Worm (Caenorhabditis elegans): ENCODE data around the gene F47E1.1.

Gene F47E1.1

DNA sequence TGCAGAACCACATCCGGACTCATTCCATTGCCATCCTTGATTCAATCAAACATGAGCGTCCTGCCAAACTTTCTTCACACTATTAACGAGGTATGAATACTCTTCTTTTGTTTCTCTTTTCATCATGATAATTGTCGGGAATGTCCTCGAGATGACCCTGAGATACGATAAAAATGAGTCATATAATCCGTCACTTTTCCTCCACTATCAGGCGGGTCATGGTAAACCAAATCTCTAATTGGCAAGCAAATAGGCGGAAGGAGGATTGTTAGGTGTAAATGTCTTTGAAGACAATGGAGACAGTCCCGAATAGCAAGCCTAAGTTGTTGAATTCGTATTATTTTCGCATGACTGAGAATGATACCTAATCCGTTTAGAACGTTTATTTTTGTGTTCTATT is 11.6 kb downstream of the F47E1.1 start:
- TF ChIP-seq ref-1 (GFP tag; conservative IDR thresholded peaks at IDR 0.05) (no peak), klf-2 (GFP tag; conservative IDR thresholded peaks at IDR 0.05) (no peak), ztf-29 (GFP tag; IDR thresholded peaks at IDR 0.05) (no peak), T22C8.4 (GFP tag; IDR thresholded peaks at IDR 0.05) (no peak), tab-1 (GFP tag; IDR thresholded peaks at IDR 0.05) (no peak), cog-1 (tag; optimal IDR thresholded peaks at IDR 0.05) (no peak), flt-1 (GFP tag; IDR thresholded peaks at IDR 0.05) (no peak), med-1 (GFP tag; optimal IDR thresholded peaks at IDR 0.05; ENCODE audit: insufficient read depth) (no peak), ztf-23 (GFP tag; IDR thresholded peaks at IDR 0.05) (no peak)

DNA sequence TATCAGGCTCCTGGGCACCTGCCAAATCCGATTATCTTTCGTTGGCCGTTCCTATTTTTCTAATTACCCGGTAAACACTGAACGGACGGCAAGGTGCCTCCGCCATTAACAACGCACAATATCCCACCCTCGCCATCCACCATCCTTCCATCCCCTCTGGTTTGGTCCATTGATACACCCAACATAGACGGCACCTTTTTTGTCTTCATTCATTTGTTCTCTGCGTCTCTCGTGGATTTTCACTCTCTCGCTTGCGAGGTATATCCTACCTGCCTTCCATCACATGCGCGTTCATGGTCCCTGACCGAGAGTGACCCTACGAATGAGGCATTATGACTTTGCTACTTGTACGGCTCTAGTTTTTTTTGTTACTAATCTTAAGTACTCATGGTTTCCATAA is 12.6 kb downstream of the F47E1.1 start:
- TF ChIP-seq flt-1 (GFP tag; IDR thresholded peaks at IDR 0.05) (0 out of 2 replicates have a peak, but pooled peaks have one; percentile 8), ref-1 (GFP tag; conservative IDR thresholded peaks at IDR 0.05) (no peak), klf-2 (GFP tag; conservative IDR thresholded peaks at IDR 0.05) (no peak), tab-1 (GFP tag; IDR thresholded peaks at IDR 0.05) (0 out of 2 replicates have a peak, but pooled peaks have one; percentile 16)

ce11 chrX:9090562-9090961 is 13.6 kb downstream of the F47E1.1 start:
- peak; percentile 57; the same call in 1 of the 2 replicates for TF ChIP-seq tab-1 (GFP tag; IDR thresholded peaks at IDR 0.05)

DNA sequence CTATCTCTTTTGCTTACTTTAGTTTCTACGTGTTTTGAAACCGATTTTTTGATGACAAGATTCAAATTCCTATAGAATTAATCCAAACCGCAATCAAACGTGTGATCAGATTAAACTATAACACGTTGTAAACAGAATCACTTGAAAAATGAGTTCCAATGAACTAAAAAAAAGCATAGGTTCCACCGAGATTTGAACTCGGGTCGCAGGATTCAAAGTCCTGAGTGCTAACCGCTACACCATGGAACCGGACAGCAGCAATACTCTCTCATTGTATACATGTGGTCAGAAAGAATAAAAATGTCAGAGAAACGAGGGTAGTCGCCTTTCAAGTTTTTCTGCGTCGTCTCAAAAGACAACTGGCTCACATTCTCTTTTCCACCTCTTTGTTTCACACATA is 14.4 kb downstream of the F47E1.1 start:
- TF ChIP-seq flt-1 (GFP tag; IDR thresholded peaks at IDR 0.05) (peak; percentile 81), T22C8.4 (GFP tag; IDR thresholded peaks at IDR 0.05) (peak; percentile 53), ztf-23 (GFP tag; IDR thresholded peaks at IDR 0.05) (peak; percentile 76), ztf-29 (GFP tag; IDR thresholded peaks at IDR 0.05) (0 out of 2 replicates have a peak, but pooled peaks have one; percentile 24), med-1 (GFP tag; optimal IDR thresholded peaks at IDR 0.05; ENCODE audit: insufficient read depth) (peak; percentile 13), cog-1 (tag; optimal IDR thresholded peaks at IDR 0.05) (no peak), ref-1 (GFP tag; conservative IDR thresholded peaks at IDR 0.05) (no peak), klf-2 (GFP tag; conservative IDR thresholded peaks at IDR 0.05) (peak; percentile 67)

DNA sequence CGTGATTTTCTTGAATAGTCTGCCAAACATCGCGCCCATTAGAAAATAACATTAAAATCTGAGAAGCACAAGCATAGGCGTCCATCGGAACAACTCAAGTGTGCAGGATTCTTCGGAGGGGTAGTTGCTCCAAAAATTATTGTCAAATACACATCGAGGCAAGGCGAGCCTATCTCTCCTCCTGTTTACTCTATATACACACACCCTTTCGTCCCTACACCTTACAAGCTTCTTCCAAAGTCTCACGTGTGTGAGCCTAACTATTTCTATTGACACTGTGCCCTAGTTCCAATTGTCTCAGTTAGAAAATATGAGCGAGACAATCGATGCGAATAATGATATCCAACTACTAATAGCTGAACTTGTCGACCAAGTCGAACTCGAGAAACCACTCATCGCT is 14.9 kb downstream of the F47E1.1 start:
- TF ChIP-seq flt-1 (GFP tag; IDR thresholded peaks at IDR 0.05), result no peak
- TF ChIP-seq ztf-29 (GFP tag; IDR thresholded peaks at IDR 0.05), result no peak
- no peak for TF ChIP-seq med-1 (GFP tag; optimal IDR thresholded peaks at IDR 0.05; ENCODE audit: insufficient read depth)
- TF ChIP-seq ref-1 (GFP tag; conservative IDR thresholded peaks at IDR 0.05), result no peak
- no peak for TF ChIP-seq cog-1 (tag; optimal IDR thresholded peaks at IDR 0.05)
- TF ChIP-seq tab-1 (GFP tag; IDR thresholded peaks at IDR 0.05), result no peak
- no peak for TF ChIP-seq ztf-23 (GFP tag; IDR thresholded peaks at IDR 0.05)
- no peak for TF ChIP-seq klf-2 (GFP tag; conservative IDR thresholded peaks at IDR 0.05)
- no peak for TF ChIP-seq T22C8.4 (GFP tag; IDR thresholded peaks at IDR 0.05)

- TF ChIP-seq flt-1 (GFP tag; IDR thresholded peaks at IDR 0.05), result no peak
- no peak for TF ChIP-seq tab-1 (GFP tag; IDR thresholded peaks at IDR 0.05)
- TF ChIP-seq ref-1 (GFP tag; conservative IDR thresholded peaks at IDR 0.05), result no peak
- no peak for TF ChIP-seq ztf-23 (GFP tag; IDR thresholded peaks at IDR 0.05)
- no peak for TF ChIP-seq med-1 (GFP tag; optimal IDR thresholded peaks at IDR 0.05; ENCODE audit: insufficient read depth)
- TF ChIP-seq klf-2 (GFP tag; conservative IDR thresholded peaks at IDR 0.05), result no peak
- no peak for TF ChIP-seq cog-1 (tag; optimal IDR thresholded peaks at IDR 0.05)
- no peak for TF ChIP-seq ztf-29 (GFP tag; IDR thresholded peaks at IDR 0.05)
- TF ChIP-seq T22C8.4 (GFP tag; IDR thresholded peaks at IDR 0.05), result no peak
Observed at ce11 chrX:9096861-9097260, 19.9 kb downstream of the F47E1.1 start.

DNA sequence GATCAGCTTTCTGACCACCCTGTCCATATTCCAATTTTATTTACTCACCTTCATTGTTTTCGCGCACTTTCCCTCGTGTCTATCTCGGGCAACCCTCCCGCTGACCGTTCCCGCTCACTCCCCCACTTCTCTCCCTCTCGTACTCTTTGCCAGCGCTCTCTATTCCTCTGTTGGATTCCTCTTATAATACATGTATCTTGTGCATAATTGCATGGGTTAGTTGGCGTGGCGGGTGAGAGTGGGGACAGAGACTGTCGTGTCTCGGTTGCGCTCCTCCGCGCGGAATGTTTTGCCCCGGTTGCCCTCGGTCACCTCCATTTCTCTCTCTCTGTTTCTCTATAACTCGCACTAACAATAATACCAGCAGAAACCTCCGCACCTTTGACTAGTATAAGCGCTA is 25.2 kb downstream of the F47E1.1 start:
- TF ChIP-seq tab-1 (GFP tag; IDR thresholded peaks at IDR 0.05), result 0 out of 2 replicates have a peak, but pooled peaks have one; percentile 62
- peak; percentile 49 for TF ChIP-seq cog-1 (tag; optimal IDR thresholded peaks at IDR 0.05)
- peak; percentile 58; the same call in 1 of the 2 replicates for TF ChIP-seq flt-1 (GFP tag; IDR thresholded peaks at IDR 0.05)
- 0 out of 2 replicates have a peak, but pooled peaks have one; percentile 57 for TF ChIP-seq ztf-23 (GFP tag; IDR thresholded peaks at IDR 0.05)
- no peak for TF ChIP-seq ztf-29 (GFP tag; IDR thresholded peaks at IDR 0.05)

DNA sequence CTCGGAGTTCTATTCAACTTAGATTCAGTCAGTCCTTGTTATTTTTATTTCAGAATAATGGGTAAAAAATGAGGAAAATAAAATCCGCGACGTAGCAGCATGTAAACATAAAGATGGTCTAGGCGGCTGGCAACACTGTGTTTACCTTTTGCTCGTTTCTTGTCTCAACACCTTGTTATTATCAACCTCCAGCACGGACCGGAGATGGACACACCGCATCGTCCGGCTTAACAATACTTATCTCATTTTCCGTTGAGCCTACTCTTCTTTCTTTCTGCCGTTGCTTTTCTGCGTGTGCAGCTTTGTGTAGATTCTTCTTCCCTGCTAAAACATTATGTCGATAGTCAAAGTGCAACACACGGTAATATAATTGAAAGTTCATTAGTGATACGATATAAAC is 26.1 kb downstream of the F47E1.1 start:
- no peak for TF ChIP-seq cog-1 (tag; optimal IDR thresholded peaks at IDR 0.05)
- no peak for TF ChIP-seq klf-2 (GFP tag; conservative IDR thresholded peaks at IDR 0.05)
- TF ChIP-seq ref-1 (GFP tag; conservative IDR thresholded peaks at IDR 0.05), result no peak
- TF ChIP-seq T22C8.4 (GFP tag; IDR thresholded peaks at IDR 0.05), result no peak
- TF ChIP-seq flt-1 (GFP tag; IDR thresholded peaks at IDR 0.05), result no peak
- TF ChIP-seq tab-1 (GFP tag; IDR thresholded peaks at IDR 0.05), result no peak
- no peak for TF ChIP-seq ztf-29 (GFP tag; IDR thresholded peaks at IDR 0.05)
- TF ChIP-seq med-1 (GFP tag; optimal IDR thresholded peaks at IDR 0.05; ENCODE audit: insufficient read depth), result no peak
- no peak for TF ChIP-seq ztf-23 (GFP tag; IDR thresholded peaks at IDR 0.05)

ce11 chrX:9103584-9103983 is 26.6 kb downstream of the F47E1.1 start:
- TF ChIP-seq cog-1 (tag; optimal IDR thresholded peaks at IDR 0.05) (no peak), ztf-23 (GFP tag; IDR thresholded peaks at IDR 0.05) (no peak), med-1 (GFP tag; optimal IDR thresholded peaks at IDR 0.05; ENCODE audit: insufficient read depth) (no peak), tab-1 (GFP tag; IDR thresholded peaks at IDR 0.05) (no peak), klf-2 (GFP tag; conservative IDR thresholded peaks at IDR 0.05) (no peak), ref-1 (GFP tag; conservative IDR thresholded peaks at IDR 0.05) (no peak), ztf-29 (GFP tag; IDR thresholded peaks at IDR 0.05) (no peak), flt-1 (GFP tag; IDR thresholded peaks at IDR 0.05) (no peak), T22C8.4 (GFP tag; IDR thresholded peaks at IDR 0.05) (no peak)

ce11 chrX:9104399-9104798 is 27.4 kb downstream of the F47E1.1 start:
- TF ChIP-seq klf-2 (GFP tag; conservative IDR thresholded peaks at IDR 0.05), result no peak
- no peak for TF ChIP-seq ztf-23 (GFP tag; IDR thresholded peaks at IDR 0.05)
- no peak for TF ChIP-seq ztf-29 (GFP tag; IDR thresholded peaks at IDR 0.05)
- TF ChIP-seq flt-1 (GFP tag; IDR thresholded peaks at IDR 0.05), result no peak
- TF ChIP-seq ref-1 (GFP tag; conservative IDR thresholded peaks at IDR 0.05), result no peak
- TF ChIP-seq cog-1 (tag; optimal IDR thresholded peaks at IDR 0.05), result no peak
- no peak for TF ChIP-seq tab-1 (GFP tag; IDR thresholded peaks at IDR 0.05)
- TF ChIP-seq T22C8.4 (GFP tag; IDR thresholded peaks at IDR 0.05), result no peak
- no peak for TF ChIP-seq med-1 (GFP tag; optimal IDR thresholded peaks at IDR 0.05; ENCODE audit: insufficient read depth)

Measured in whole organism, midembryonic.